Fruit fly (Drosophila melanogaster) whole organism, wandering third instar larva: ENCODE results near the gene CG3734.

Source experiments
- Abd-B ChIP-seq: fragments of >200 bp; optimal IDR thresholded peaks from 2 replicates; lab custom pipeline; 2017; ENCODE audit warnings: missing biosample characterization, missing genetic modification characterization
- CG32264 ChIP-seq: fragments of 200-800 bp; sonication (Bioruptor generic); optimal IDR thresholded peaks from 2 replicates; lab custom pipeline; 2016; ENCODE audit warnings: missing biosample characterization, missing genetic modification characterization
- CG9705 ChIP-seq: fragments of 200-800 bp; sonication (Bioruptor generic); optimal IDR thresholded peaks from 2 replicates; lab custom pipeline; 2018; ENCODE audit warnings: missing biosample characterization, mild to moderate bottlenecking, missing genetic modification characterization
- CrebA ChIP-seq: fragments of 200-800 bp; sonication (Bioruptor generic); optimal IDR thresholded peaks from 2 replicates; lab custom pipeline; 2016; ENCODE audit warnings: missing biosample characterization, mild to moderate bottlenecking, missing genetic modification characterization, borderline replicate concordance
- Dfd ChIP-seq: fragments of >200 bp; optimal IDR thresholded peaks from 2 replicates; lab custom pipeline; 2017; ENCODE audit warnings: missing biosample characterization, missing genetic modification characterization
- Dif ChIP-seq: fragments of 200-275, 200-300 bp; sonication (Bioruptor generic); optimal IDR thresholded peaks from 2 replicates; lab custom pipeline; 2018; ENCODE audit warnings: missing biosample characterization, missing genetic modification characterization; ENCODE audit not compliant: partially characterized antibody
- HLH106 ChIP-seq: fragments of 200-800 bp; optimal IDR thresholded peaks from 3 replicates; lab custom pipeline; 2019; ENCODE audit warnings: missing biosample characterization, mild to moderate bottlenecking, missing genetic modification characterization, moderate library complexity
- Hnf4 ChIP-seq: fragments of 200-800 bp; sonication (Bioruptor generic); optimal IDR thresholded peaks from 2 replicates; lab custom pipeline; 2016; ENCODE audit warnings: missing biosample characterization, mild to moderate bottlenecking, missing genetic modification characterization
- Hr78 ChIP-seq: fragments of >200 bp; optimal IDR thresholded peaks from 2 replicates; lab custom pipeline; 2017; ENCODE audit warnings: missing biosample characterization, missing genetic modification characterization
- Hr83 ChIP-seq: fragments of 200-300 bp; sonication (Bioruptor generic); optimal IDR thresholded peaks from 2 replicates; lab custom pipeline; 2016; ENCODE audit warnings: missing biosample characterization, mild to moderate bottlenecking, missing genetic modification characterization, moderate library complexity; ENCODE audit not compliant: poor library complexity, severe bottlenecking
- Jra ChIP-seq: sonication (Bioruptor generic); optimal IDR thresholded peaks from 2 replicates; lab custom pipeline; 2016; ENCODE audit warnings: missing biosample characterization, missing genetic modification characterization
- Myc ChIP-seq: fragments of >200 bp; optimal IDR thresholded peaks from 2 replicates; lab custom pipeline; 2017
- N ChIP-seq: fragments of >200 bp; optimal IDR thresholded peaks from 2 replicates; lab custom pipeline; 2018; ENCODE audit warnings: missing biosample characterization, missing external identifiers, missing genetic modification characterization
- Rel ChIP-seq, 2 experiments: fragments of 200-800 bp; sonication (Bioruptor generic) in 1 of 2; optimal IDR thresholded peaks; 2 replicates in 1 of 2; 3 replicates in 1 of 2; lab custom pipeline; 2016 to 2019; ENCODE audit warnings: mild to moderate bottlenecking in 2 of 2, missing biosample characterization in 2 of 2, missing genetic modification characterization in 2 of 2, moderate library complexity in 1 of 2
- Sp1 ChIP-seq: fragments of 200-800 bp; sonication (Bioruptor generic); optimal IDR thresholded peaks from 3 replicates; lab custom pipeline; 2019; ENCODE audit warnings: missing biosample characterization, mild to moderate bottlenecking, missing genetic modification characterization, moderate library complexity
- Vsx2 ChIP-seq: fragments of 200-300, 225-300 bp; sonication (Bioruptor generic); optimal IDR thresholded peaks from 2 replicates; lab custom pipeline; 2018; ENCODE audit warnings: missing biosample characterization, missing genetic modification characterization; ENCODE audit not compliant: partially characterized antibody
- br ChIP-seq: fragments of 200-800 bp; sonication (Bioruptor generic); optimal IDR thresholded peaks from 2 replicates; lab custom pipeline; 2016; ENCODE audit warnings: missing biosample characterization, missing genetic modification characterization
- brk ChIP-seq: fragments of 200-800 bp; sonication (Bioruptor generic); optimal IDR thresholded peaks from 2 replicates; lab custom pipeline; 2016; ENCODE audit warnings: missing biosample characterization, mild to moderate bottlenecking, missing genetic modification characterization
- dsf ChIP-seq: sonication (Bioruptor generic); optimal IDR thresholded peaks from 2 replicates; lab custom pipeline; 2016; ENCODE audit warnings: missing biosample characterization, missing genetic modification characterization, borderline replicate concordance
- ey ChIP-seq: fragments of 200-800 bp; sonication (Bioruptor generic); optimal IDR thresholded peaks from 2 replicates; lab custom pipeline; 2016; ENCODE audit warnings: missing biosample characterization, missing genetic modification characterization
- foxo ChIP-seq, 2 experiments: fragments of 200-800 bp; sonication (Bioruptor generic); optimal IDR thresholded peaks; 2 replicates in 1 of 2; 3 replicates in 1 of 2; lab custom pipeline; 2016 to 2017; ENCODE audit warnings: missing biosample characterization in 2 of 2, missing genetic modification characterization in 2 of 2
- fru ChIP-seq: fragments of 200-800 bp; sonication (Bioruptor generic); optimal IDR thresholded peaks from 3 replicates; lab custom pipeline; 2016; ENCODE audit warnings: missing biosample characterization, mild to moderate bottlenecking, missing genetic modification characterization
- jim ChIP-seq: fragments of 175-275, 200-325 bp; sonication (Bioruptor generic); optimal IDR thresholded peaks from 2 replicates; lab custom pipeline; 2016; ENCODE audit warnings: missing biosample characterization, mild to moderate bottlenecking, missing genetic modification characterization
- pan ChIP-seq: fragments of >200 bp; optimal IDR thresholded peaks from 2 replicates; lab custom pipeline; 2017
- psq ChIP-seq: fragments of 200-800 bp; sonication (Bioruptor generic); optimal IDR thresholded peaks from 3 replicates; lab custom pipeline; 2017; ENCODE audit warnings: missing biosample characterization, mild to moderate bottlenecking, missing genetic modification characterization, moderate library complexity
- rgr ChIP-seq: fragments of 200-800 bp; sonication (Bioruptor generic); optimal IDR thresholded peaks from 3 replicates; lab custom pipeline; 2016; ENCODE audit warnings: missing biosample characterization, mild to moderate bottlenecking, missing genetic modification characterization
- sage ChIP-seq: fragments of 200-800 bp; sonication (Bioruptor generic); optimal IDR thresholded peaks from 2 replicates; lab custom pipeline; 2016; ENCODE audit warnings: missing biosample characterization, mild to moderate bottlenecking, missing genetic modification characterization
- sv ChIP-seq: fragments of 200-800 bp; sonication (Bioruptor generic); optimal IDR thresholded peaks from 3 replicates; lab custom pipeline; 2016; ENCODE audit warnings: missing biosample characterization, missing genetic modification characterization
- tai ChIP-seq: sonication (Bioruptor generic); optimal IDR thresholded peaks from 2 replicates; lab custom pipeline; 2016; ENCODE audit warnings: missing biosample characterization, missing genetic modification characterization
- usp ChIP-seq: fragments of >200 bp; optimal IDR thresholded peaks from 2 replicates; lab custom pipeline; 2017; ENCODE audit warnings: missing biosample characterization, missing genetic modification characterization
- woc ChIP-seq: sonication (Bioruptor generic); optimal IDR thresholded peaks from 2 replicates; lab custom pipeline; 2016; ENCODE audit warnings: missing biosample characterization, mild to moderate bottlenecking, missing genetic modification characterization

CG3734 gene

DNA sequence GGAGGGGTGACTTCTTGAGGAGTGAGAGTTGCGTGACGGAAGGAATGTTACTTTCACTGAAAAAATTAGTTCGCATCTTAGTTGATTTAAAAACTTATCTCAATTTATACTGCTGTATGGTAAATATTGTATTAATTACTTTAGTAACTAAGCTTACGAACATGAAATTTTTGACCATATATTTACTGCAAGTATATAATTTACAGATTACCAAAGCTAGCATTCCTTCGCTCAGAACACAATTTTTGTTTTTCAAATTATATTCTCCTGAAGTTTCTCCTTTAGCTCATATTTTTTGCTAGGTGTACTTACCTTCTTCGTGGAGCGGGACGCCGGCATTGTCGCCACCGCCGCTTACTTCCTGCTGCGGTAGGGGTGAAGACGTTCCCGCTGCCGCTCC is 17.0 kb upstream of the CG3734 start:
- TF ChIP-seq Hnf4 (no peak), Hr78 (GFP tag; lab: Kevin White, UChicago) (no peak), sv (GFP tag; lab: Kevin White, UChicago) (no peak), Dif (GFP tag; lab: Kevin White, UChicago) (no peak), br (GFP tag; lab: Kevin White, UChicago) (no peak), jim (GFP tag; lab: Kevin White, UChicago) (no peak), Sp1 (GFP tag; lab: Kevin White, UChicago) (no peak), ey (GFP tag; lab: Kevin White, UChicago) (no peak)

DNA sequence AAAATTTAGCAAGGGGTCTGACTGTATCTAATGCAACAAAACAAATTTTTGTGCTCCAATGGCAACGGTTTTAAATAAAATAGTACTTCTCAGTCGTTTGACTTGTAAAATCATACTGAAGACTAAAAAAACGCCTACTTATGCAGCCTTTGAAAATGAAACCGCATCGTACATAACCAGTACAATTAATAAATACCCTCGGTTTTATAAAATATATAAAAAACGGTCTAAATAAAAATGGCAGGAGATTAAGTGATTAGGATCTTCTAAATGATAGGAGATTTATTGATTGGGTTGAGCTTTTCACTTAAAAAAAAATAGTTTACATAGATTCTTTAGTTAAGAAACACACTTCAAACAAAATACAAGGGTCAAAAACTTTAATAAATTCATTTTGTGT is 13.0 kb upstream of the CG3734 start, which contains the start of gene CG3581:
Gene CG3581, minus strand, starts transcription at position 101 of the 400 bp plus-strand sequence.
- TF ChIP-seq Rel (GFP tag; optimal IDR thresholded peaks at IDR 0.05; lab: Kevin White, UChicago) (no peak), Rel (tag; optimal IDR thresholded peaks at IDR 0.05; lab: Kevin White, UChicago) (no peak), psq (GFP tag; lab: Kevin White, UChicago) (no peak), sv (GFP tag; lab: Kevin White, UChicago) (no peak), Hr83 (GFP tag; lab: Kevin White, UChicago) (no peak), sage (GFP tag; lab: Kevin White, UChicago) (no peak), CG9705 (GFP tag; lab: Kevin White, UChicago) (no peak), fru (GFP tag; lab: Kevin White, UChicago) (no peak), CG32264 (GFP tag; lab: Kevin White, UChicago) (no peak), Abd-B (GFP tag; lab: Kevin White, UChicago) (no peak), foxo (GFP tag; optimal IDR thresholded peaks at IDR 0.05; lab: Kevin White, UChicago) (no peak), Vsx2 (GFP tag; lab: Kevin White, UChicago) (no peak), HLH106 (no peak), tai (GFP tag; lab: Kevin White, UChicago) (no peak), Jra (GFP tag; lab: Kevin White, UChicago) (no peak), br (GFP tag; lab: Kevin White, UChicago) (no peak), pan (lab: Kevin White, UChicago) (no peak)

DNA sequence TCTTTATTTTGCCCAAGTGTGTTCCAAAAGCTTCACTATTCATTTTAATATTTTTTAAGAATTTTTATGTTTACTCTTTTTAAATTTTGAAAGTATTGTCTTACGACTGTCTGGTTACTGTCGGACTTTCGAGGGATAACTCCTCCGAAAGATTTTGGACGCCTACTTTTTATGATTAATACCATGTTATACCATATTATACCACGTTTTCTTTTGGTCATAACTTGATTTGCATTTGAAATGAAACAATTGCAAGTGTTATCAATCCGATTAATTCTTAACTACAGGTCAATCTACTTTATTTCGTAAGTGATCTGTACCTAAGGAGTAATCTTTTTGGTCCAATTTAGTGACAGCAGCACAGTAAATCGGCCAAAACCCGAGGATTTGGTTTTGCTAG is 11.7 kb upstream of the CG3734 start, which contains the start of gene CG31404:
Gene CG31404, minus strand, starts transcription at position 101 of the 400 bp plus-strand sequence.
- TF ChIP-seq CG32264 (GFP tag; lab: Kevin White, UChicago) (no peak), N (GFP tag; lab: Kevin White, UChicago) (no peak), brk (GFP tag; lab: Kevin White, UChicago) (no peak), dsf (no peak), Hr78 (GFP tag; lab: Kevin White, UChicago) (no peak), CrebA (no peak), sv (GFP tag; lab: Kevin White, UChicago) (no peak), CG9705 (GFP tag; lab: Kevin White, UChicago) (no peak), sage (GFP tag; lab: Kevin White, UChicago) (no peak), br (GFP tag; lab: Kevin White, UChicago) (no peak)

DNA sequence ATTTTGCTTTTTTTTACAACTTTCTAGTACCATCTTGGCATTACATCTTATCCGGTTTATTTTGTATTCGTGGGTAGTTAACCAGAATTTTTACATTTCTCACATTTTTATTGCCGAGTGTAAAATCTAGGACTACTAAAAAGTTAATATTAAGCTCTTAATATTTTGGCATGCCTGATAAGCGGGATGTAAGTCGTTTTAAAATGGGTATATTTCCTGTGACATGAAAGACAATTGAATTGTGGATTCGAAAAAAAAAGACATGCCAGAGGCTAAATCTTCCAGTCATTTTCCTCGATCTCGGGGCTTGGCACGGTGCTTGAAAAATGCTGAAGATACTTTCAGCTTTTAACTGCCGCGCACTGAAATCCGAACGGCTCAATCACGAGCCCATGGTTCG is 10.5 kb upstream of the CG3734 start, which contains the start of gene CG31245:
Gene CG31245, minus strand, starts transcription at position 101 of the 400 bp plus-strand sequence.
- TF ChIP-seq Dif (GFP tag; lab: Kevin White, UChicago), result no peak
- TF ChIP-seq Hr83 (GFP tag; lab: Kevin White, UChicago), result no peak
- TF ChIP-seq Abd-B (GFP tag; lab: Kevin White, UChicago), result no peak
- no peak for TF ChIP-seq sv (GFP tag; lab: Kevin White, UChicago)
- TF ChIP-seq woc (GFP tag; lab: Kevin White, UChicago), result no peak
- no peak for TF ChIP-seq Sp1 (GFP tag; lab: Kevin White, UChicago)
- no peak for TF ChIP-seq Hnf4
- no peak for TF ChIP-seq rgr (GFP tag; lab: Kevin White, UChicago)

DNA sequence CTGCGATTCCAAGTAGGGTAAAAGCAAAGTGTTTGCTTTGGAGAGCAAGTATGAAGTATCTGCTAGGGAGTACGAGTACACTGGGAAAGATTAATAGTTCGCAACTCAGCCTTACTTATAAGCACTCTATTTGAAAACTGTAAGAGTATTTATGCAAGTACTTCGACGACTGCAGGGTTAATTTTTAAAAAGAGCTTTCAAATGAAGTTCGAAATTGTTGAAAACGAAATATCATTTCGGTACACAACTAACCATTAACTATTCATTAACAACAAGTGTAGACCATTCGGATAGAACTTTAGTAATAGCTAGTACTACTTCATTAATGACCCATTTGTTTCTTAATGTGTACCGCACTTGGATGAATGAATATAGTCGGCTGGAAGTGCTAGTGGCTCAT is 4.4 kb upstream of the CG3734 start:
- TF ChIP-seq sage (GFP tag; lab: Kevin White, UChicago) (no peak), ey (GFP tag; lab: Kevin White, UChicago) (no peak), usp (GFP tag; lab: Kevin White, UChicago) (no peak), dsf (no peak), br (GFP tag; lab: Kevin White, UChicago) (no peak), Jra (GFP tag; lab: Kevin White, UChicago) (no peak), CrebA (no peak), jim (GFP tag; lab: Kevin White, UChicago) (no peak), CG32264 (GFP tag; lab: Kevin White, UChicago) (no peak), Vsx2 (GFP tag; lab: Kevin White, UChicago) (no peak), N (GFP tag; lab: Kevin White, UChicago) (no peak), Dif (GFP tag; lab: Kevin White, UChicago) (no peak), Hr78 (GFP tag; lab: Kevin White, UChicago) (no peak), pan (lab: Kevin White, UChicago) (no peak), woc (GFP tag; lab: Kevin White, UChicago) (no peak), sv (GFP tag; lab: Kevin White, UChicago) (no peak), Abd-B (GFP tag; lab: Kevin White, UChicago) (no peak), Myc (lab: Kevin White, UChicago) (no peak), Dfd (GFP tag; lab: Kevin White, UChicago) (no peak), Hnf4 (no peak)
